Fruit fly (Drosophila melanogaster) whole organism, prepupa: ENCODE results near the gene CG10096.

Source experiments
- CG10669 ChIP-seq: fragments of 200-800 bp; sonication (Bioruptor generic); optimal IDR thresholded peaks from 3 replicates; lab custom pipeline; 2018; ENCODE audit warnings: missing biosample characterization, mild to moderate bottlenecking, missing genetic modification characterization, moderate library complexity
- CG11902 ChIP-seq: fragments of 200-800 bp; sonication (Bioruptor generic); optimal IDR thresholded peaks from 3 replicates; lab custom pipeline; 2016; ENCODE audit warnings: missing biosample characterization, missing genetic modification characterization
- CG16779 ChIP-seq: fragments of 200-800 bp; sonication (Bioruptor generic); optimal IDR thresholded peaks from 3 replicates; lab custom pipeline; 2017; ENCODE audit warnings: missing biosample characterization, mild to moderate bottlenecking, missing genetic modification characterization
- CG3032 ChIP-seq: fragments of 200-800 bp; optimal IDR thresholded peaks from 2 replicates; lab custom pipeline; 2019; ENCODE audit warnings: missing biosample characterization, mild to moderate bottlenecking, missing genetic modification characterization, moderate library complexity
- CG31627 ChIP-seq: fragments of 200-800 bp; sonication (Bioruptor generic); optimal IDR thresholded peaks from 3 replicates; lab custom pipeline; 2016; ENCODE audit warnings: missing biosample characterization, missing genetic modification characterization
- CG32006 ChIP-seq: fragments of 200-800 bp; sonication (Bioruptor generic); optimal IDR thresholded peaks from 3 replicates; lab custom pipeline; 2017; ENCODE audit warnings: missing biosample characterization, mild to moderate bottlenecking, missing genetic modification characterization
- CG34406 ChIP-seq: fragments of 200-800 bp; sonication (Bioruptor generic); optimal IDR thresholded peaks from 3 replicates; lab custom pipeline; 2016; ENCODE audit warnings: missing biosample characterization, missing genetic modification characterization
- CG3919 ChIP-seq: fragments of 200-800 bp; sonication (Bioruptor generic); optimal IDR thresholded peaks from 3 replicates; lab custom pipeline; 2016; ENCODE audit warnings: missing biosample characterization, missing genetic modification characterization
- CG4318 ChIP-seq: fragments of 200-800 bp; sonication (Bioruptor generic); optimal IDR thresholded peaks from 3 replicates; lab custom pipeline; 2017; ENCODE audit warnings: missing biosample characterization, mild to moderate bottlenecking, missing genetic modification characterization
- CG6792 ChIP-seq: fragments of 200-800 bp; sonication (Bioruptor generic); optimal IDR thresholded peaks from 3 replicates; lab custom pipeline; 2016; ENCODE audit warnings: missing biosample characterization, missing genetic modification characterization
- CG6854 ChIP-seq: fragments of 200-800 bp; sonication (Bioruptor generic); optimal IDR thresholded peaks from 2 replicates; lab custom pipeline; 2017; ENCODE audit warnings: missing biosample characterization, mild to moderate bottlenecking, missing genetic modification characterization
- CG8119 ChIP-seq: fragments of 200-800 bp; sonication (Bioruptor generic); IDR thresholded peaks from 3 replicates; pipeline ENCODE4 v1.3.6; 2022; ENCODE audit warnings: missing biosample characterization, missing genetic modification characterization
- CG8632 ChIP-seq: fragments of 200-800 bp; sonication (Bioruptor generic); optimal IDR thresholded peaks from 3 replicates; lab custom pipeline; 2016; ENCODE audit warnings: missing biosample characterization, missing genetic modification characterization
- Eip75B ChIP-seq: fragments of 200-800 bp; sonication (Bioruptor generic); optimal IDR thresholded peaks from 3 replicates; lab custom pipeline; 2016; ENCODE audit warnings: missing biosample characterization, missing genetic modification characterization
- Eip78C ChIP-seq: fragments of 200-800 bp; sonication (Bioruptor generic); peaks from one replicate; lab custom pipeline; 2016; ENCODE audit warnings: missing biosample characterization, missing genetic modification characterization
- Hr38 ChIP-seq: sonication (Bioruptor generic); optimal IDR thresholded peaks from 2 replicates; lab custom pipeline; 2016; ENCODE audit warnings: missing biosample characterization, missing genetic modification characterization
- Hr39 ChIP-seq: fragments of 200-800 bp; sonication (Bioruptor generic); optimal IDR thresholded peaks from 2 replicates; lab custom pipeline; 2016; ENCODE audit warnings: missing biosample characterization, missing genetic modification characterization
- Lpt ChIP-seq: fragments of 200-800 bp; sonication (Bioruptor generic); optimal IDR thresholded peaks from 3 replicates; lab custom pipeline; 2016; ENCODE audit warnings: missing biosample characterization, missing genetic modification characterization
- Met ChIP-seq: fragments of 200-800 bp; sonication (Bioruptor generic); optimal IDR thresholded peaks from 3 replicates; lab custom pipeline; 2016; ENCODE audit warnings: missing biosample characterization, missing genetic modification characterization
- OdsH ChIP-seq: fragments of 200-800 bp; sonication (Bioruptor generic); optimal IDR thresholded peaks from 3 replicates; lab custom pipeline; 2016; ENCODE audit warnings: missing biosample characterization, missing genetic modification characterization
- Sox14 ChIP-seq: fragments of 200-800 bp; sonication (Bioruptor generic); optimal IDR thresholded peaks from 3 replicates; lab custom pipeline; 2016; ENCODE audit warnings: missing biosample characterization, missing genetic modification characterization
- Sox15 ChIP-seq: fragments of 200-800 bp; sonication (Bioruptor generic); optimal IDR thresholded peaks from 3 replicates; lab custom pipeline; 2016; ENCODE audit warnings: missing biosample characterization, missing genetic modification characterization
- achi ChIP-seq: fragments of 200-800 bp; sonication (Bioruptor generic); optimal IDR thresholded peaks from 3 replicates; lab custom pipeline; 2016; ENCODE audit warnings: missing biosample characterization, missing genetic modification characterization
- eg ChIP-seq: fragments of 200-800 bp; sonication (Bioruptor generic); IDR thresholded peaks from 3 replicates; pipeline ENCODE4 v1.3.6; 2022; ENCODE audit warnings: missing biosample characterization, missing genetic modification characterization
- esn ChIP-seq: fragments of 200-800 bp; sonication (Bioruptor generic); optimal IDR thresholded peaks from 2 replicates; lab custom pipeline; 2016; ENCODE audit warnings: missing biosample characterization, mild to moderate bottlenecking, missing genetic modification characterization, moderate library complexity
- fd59A ChIP-seq: fragments of 200-800 bp; sonication (Bioruptor generic); optimal IDR thresholded peaks from 2 replicates; lab custom pipeline; 2017; ENCODE audit warnings: missing biosample characterization, mild to moderate bottlenecking, missing genetic modification characterization, missing genetic modification reagents
- fd85E ChIP-seq: fragments of 200-800 bp; sonication (Bioruptor generic); optimal IDR thresholded peaks from 3 replicates; lab custom pipeline; 2016; ENCODE audit warnings: missing biosample characterization, missing genetic modification characterization
- pdm3 ChIP-seq: fragments of 200-800 bp; sonication (Bioruptor generic); optimal IDR thresholded peaks from 3 replicates; lab custom pipeline; 2016; ENCODE audit warnings: missing biosample characterization, missing genetic modification characterization
- spab ChIP-seq: fragments of 200-800 bp; sonication (Bioruptor generic); optimal IDR thresholded peaks from 2 replicates; lab custom pipeline; 2017; ENCODE audit warnings: missing biosample characterization, mild to moderate bottlenecking, missing genetic modification characterization, missing genetic modification reagents
- ss ChIP-seq, 2 experiments: fragments of 200-800 bp; sonication (Bioruptor generic); optimal IDR thresholded peaks; 2 replicates in 1 of 2; 3 replicates in 1 of 2; lab custom pipeline; 2017 to 2018; ENCODE audit warnings: mild to moderate bottlenecking in 2 of 2, missing biosample characterization in 2 of 2, missing genetic modification characterization in 2 of 2, moderate library complexity in 1 of 2
- svp ChIP-seq: fragments of 200-800 bp; sonication (Bioruptor generic); peaks from one replicate; lab custom pipeline; 2016; ENCODE audit warnings: missing biosample characterization, missing genetic modification characterization
- vri ChIP-seq: fragments of 200-800 bp; sonication (Bioruptor generic); optimal IDR thresholded peaks from 3 replicates; lab custom pipeline; 2016; ENCODE audit warnings: missing biosample characterization, mild to moderate bottlenecking, missing genetic modification characterization

The CG10096 gene

dm6 chr3R:12442601-12443533, 47.1 kb upstream of the CG10096 start (continued):
- no peak for TF ChIP-seq CG8632 (GFP tag; lab: Kevin White, UChicago)
- TF ChIP-seq Sox15 (GFP tag; lab: Kevin White, UChicago) = no peak
- no peak for TF ChIP-seq fd85E
- TF ChIP-seq fd59A = no peak
- TF ChIP-seq OdsH (GFP tag; lab: Kevin White, UChicago) = peak; percentile 54
- peak; percentile 19 for TF ChIP-seq CG6792 (GFP tag; lab: Kevin White, UChicago)
- peak; percentile 46 for TF ChIP-seq Hr39 (GFP tag; lab: Kevin White, UChicago)
- peak; percentile 33 for TF ChIP-seq Lpt (GFP tag; lab: Kevin White, UChicago)
- TF ChIP-seq CG16779 = no peak
- TF ChIP-seq CG4318 (GFP tag; lab: Kevin White, UChicago) = peak; percentile 18
- peak; percentile 39 for TF ChIP-seq Sox14 (GFP tag; lab: Kevin White, UChicago)
- TF ChIP-seq Eip75B (GFP tag; lab: Kevin White, UChicago) = peak; percentile 51
- TF ChIP-seq CG6854 = peak; percentile 42
- TF ChIP-seq CG3919 (GFP tag; lab: Kevin White, UChicago) = peak; percentile 56
- TF ChIP-seq CG11902 (GFP tag; lab: Kevin White, UChicago) = no peak
- TF ChIP-seq ss (GFP tag; optimal IDR thresholded peaks at IDR 0.05; lab: Kevin White, UChicago) = peak; percentile 11 to 41
- TF ChIP-seq esn (GFP tag; lab: Kevin White, UChicago) = peak; percentile 54
- TF ChIP-seq CG3032 (tag; lab: Kevin White, UChicago) = peak; percentile 29
- peak; percentile 63 for TF ChIP-seq Met (GFP tag; lab: Kevin White, UChicago)
- TF ChIP-seq pdm3 (GFP tag; lab: Kevin White, UChicago) = peak; percentile 70
- TF ChIP-seq CG31627 = peak; percentile 27
- TF ChIP-seq CG8119 = peak; percentile 39; the same call in 2 of the 3 replicates
- peak; percentile 45 for TF ChIP-seq achi (GFP tag; lab: Kevin White, UChicago)
- TF ChIP-seq svp (GFP tag; lab: Kevin White, UChicago) = peak; percentile 67
- TF ChIP-seq CG34406 (GFP tag; lab: Kevin White, UChicago) = peak; percentile 42
- TF ChIP-seq CG32006 (GFP tag; lab: Kevin White, UChicago) = peak; percentile 65
- TF ChIP-seq CG10669 (GFP tag; lab: Kevin White, UChicago) = peak; percentile 40

dm6 chr3R:12441008-12441606, 45.3 kb upstream of the CG10096 start:
- TF ChIP-seq CG6792 (GFP tag; lab: Kevin White, UChicago) (no peak), Hr38 (GFP tag; lab: Kevin White, UChicago) (no peak), spab (GFP tag; lab: Kevin White, UChicago) (no peak), Eip78C (peak; percentile 27), svp (GFP tag; lab: Kevin White, UChicago) (peak; percentile 53), vri (GFP tag; lab: Kevin White, UChicago) (peak; percentile 70), CG8119 (0 out of 3 replicates have a peak, but pooled peaks have one; percentile 32)

dm6 chr3R:12439401-12440143, 43.8 kb upstream of the CG10096 start, which contains the start of gene Desat1:
Gene Desat1, plus strand, starts transcription at chr3R:12439600.
- no peak for TF ChIP-seq achi (GFP tag; lab: Kevin White, UChicago)
- TF ChIP-seq esn (GFP tag; lab: Kevin White, UChicago) = peak; percentile 43
- no peak for TF ChIP-seq eg (GFP tag; lab: Robert Waterston, UW)
- peak; percentile 66 for TF ChIP-seq Eip78C
- TF ChIP-seq, all 60 proteins: peak for 2
